Fruit fly (Drosophila melanogaster) whole organism, pupa: Measurements from ENCODE around the gene Z600.

Source experiments
- CG17806 ChIP-seq: fragments of 200-800 bp; sonication (Bioruptor generic); optimal IDR thresholded peaks from 2 replicates; lab custom pipeline; 2018; ENCODE audit warnings: missing biosample characterization, mild to moderate bottlenecking, missing genetic modification characterization, moderate library complexity
- CG34367 ChIP-seq: fragments of 200-800 bp; sonication (Bioruptor generic); optimal IDR thresholded peaks from 2 replicates; lab custom pipeline; 2018; ENCODE audit warnings: missing biosample characterization, mild to moderate bottlenecking, missing genetic modification characterization
- Pif1A ChIP-seq: fragments of 200-800 bp; sonication (Bioruptor generic); optimal IDR thresholded peaks from 3 replicates; lab custom pipeline; 2016; ENCODE audit warnings: missing biosample characterization, missing genetic modification characterization
- Pif1B ChIP-seq: fragments of 200-800 bp; sonication (Bioruptor generic); optimal IDR thresholded peaks from 3 replicates; lab custom pipeline; 2016; ENCODE audit warnings: missing biosample characterization, missing genetic modification characterization

DNA sequence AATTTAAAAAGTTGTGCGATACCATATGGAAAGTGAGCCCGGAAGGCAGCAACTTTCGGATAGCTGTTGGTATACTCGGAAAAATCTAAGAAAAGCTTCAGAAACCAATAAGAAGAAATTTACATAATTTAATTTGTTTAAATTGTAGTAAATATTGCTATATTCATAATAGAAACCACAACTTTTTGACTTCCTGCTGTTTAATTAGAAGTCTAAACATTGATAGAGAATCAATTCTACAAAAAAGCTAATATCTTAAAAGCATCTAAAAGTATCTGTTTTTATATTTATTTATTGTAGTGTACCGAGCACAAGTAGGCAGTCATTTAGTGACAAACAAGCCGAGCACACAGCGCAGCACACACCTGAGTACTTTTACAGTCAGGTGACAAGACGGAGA is 12.6 kb upstream of the Z600 start, which contains the start of gene CG13455:
- TF ChIP-seq CG17806 (tag; lab: Kevin White, UChicago) (no peak), CG34367 (tag; lab: Kevin White, UChicago) (no peak), Pif1B (no peak), Pif1A (no peak)
